Worm (Caenorhabditis elegans) whole organism, L2 larva: ENCODE results near the gene ZK617.26.

Experiments
- C34F6.9 ChIP-seq: fragments of 150-350 bp; optimal IDR thresholded peaks from 2 replicates; lab custom pipeline; 2014; ENCODE audit warnings: missing biosample characterization, missing genetic modification characterization
- F13H6.1 ChIP-seq: sonication (generic microtip); optimal IDR thresholded peaks from 2 replicates; lab custom pipeline; 2016; ENCODE audit warnings: missing genetic modification characterization, missing compliant biosample characterization
- R02D3.7 ChIP-seq: fragments of 150-350 bp; optimal IDR thresholded peaks from 2 replicates; lab custom pipeline; 2014; ENCODE audit warnings: missing biosample characterization, missing genetic modification characterization
- Y55F3AM.14 ChIP-seq: fragments of 200-800 bp; sonication (Bioruptor generic); optimal IDR thresholded peaks from 2 replicates; lab custom pipeline; 2018; ENCODE audit warnings: mild to moderate bottlenecking, missing genetic modification characterization, missing compliant biosample characterization
- ZK546.5 ChIP-seq: sonication (generic microtip); optimal IDR thresholded peaks from 2 replicates; lab custom pipeline; 2017; ENCODE audit warnings: missing biosample characterization, missing genetic modification characterization
- alr-1 ChIP-seq: fragments of 150-350 bp; optimal IDR thresholded peaks from 2 replicates; lab custom pipeline; 2014; ENCODE audit warnings: missing biosample characterization, missing genetic modification characterization
- aly-2 ChIP-seq: fragments of 150-350 bp; optimal IDR thresholded peaks from 2 replicates; lab custom pipeline; 2014; ENCODE audit warnings: missing biosample characterization, missing genetic modification characterization
- ama-1 ChIP-seq: fragments of 150-350 bp; optimal IDR thresholded peaks from 2 replicates; lab custom pipeline; 2018; ENCODE audit warnings: inconsistent platforms
- blmp-1 ChIP-seq: sonication (generic microtip); optimal IDR thresholded peaks from 2 replicates; lab custom pipeline; 2017; ENCODE audit warnings: missing genetic modification characterization, mild to moderate bottlenecking, missing compliant biosample characterization, antibody characterized with exemption, moderate library complexity; ENCODE audit not compliant: insufficient read depth
- ceh-16 ChIP-seq: fragments of 150-350 bp; optimal IDR thresholded peaks from 2 replicates; lab custom pipeline; 2014; ENCODE audit warnings: missing biosample characterization, missing genetic modification characterization
- dmd-4 ChIP-seq: sonication (generic microtip); optimal IDR thresholded peaks from 2 replicates; lab custom pipeline; 2017; ENCODE audit warnings: missing biosample characterization, missing genetic modification characterization
- fos-1 ChIP-seq: fragments of 150-350 bp; optimal IDR thresholded peaks from 2 replicates; lab custom pipeline; 2014; ENCODE audit warnings: missing biosample characterization, missing genetic modification characterization
- gmeb-1 ChIP-seq: fragments of 150-350 bp; optimal IDR thresholded peaks from 2 replicates; lab custom pipeline; 2014; ENCODE audit warnings: missing biosample characterization, missing genetic modification characterization
- lin-11 ChIP-seq: fragments of 150-350 bp; sonication (generic microtip); optimal IDR thresholded peaks from 2 replicates; lab custom pipeline; 2014; ENCODE audit warnings: missing biosample characterization, missing genetic modification characterization, inconsistent platforms, mixed read lengths
- lin-13 ChIP-seq: fragments of 150-350 bp; optimal IDR thresholded peaks from 2 replicates; lab custom pipeline; 2014; ENCODE audit warnings: missing biosample characterization, missing genetic modification reagents, missing genetic modification characterization
- lsy-2 ChIP-seq, 2 experiments: fragments of 150-350 bp in 1 of 2; sonication (generic microtip) in 1 of 2; optimal IDR thresholded peaks; 2 replicates each; lab custom pipeline; 2014 to 2017; ENCODE audit warnings: missing biosample characterization in 2 of 2, missing genetic modification characterization in 2 of 2
- mab-5 ChIP-seq: fragments of 150-350 bp; optimal IDR thresholded peaks from 2 replicates; lab custom pipeline; 2014; ENCODE audit warnings: missing biosample characterization, missing genetic modification characterization
- mbf-1 ChIP-seq: sonication (generic microtip); optimal IDR thresholded peaks from 2 replicates; lab custom pipeline; 2017; ENCODE audit warnings: missing biosample characterization, missing genetic modification characterization
- mdl-1 ChIP-seq, 2 experiments: fragments of 150-350 bp in 1 of 2; sonication (generic microtip) in 1 of 2; optimal IDR thresholded peaks; 2 replicates each; lab custom pipeline; 2017; ENCODE audit warnings: missing biosample characterization in 2 of 2, missing genetic modification characterization in 2 of 2
- nhr-10 ChIP-seq: sonication (generic microtip); optimal IDR thresholded peaks from 2 replicates; lab custom pipeline; 2017; ENCODE audit warnings: missing biosample characterization, missing genetic modification characterization
- nhr-129 ChIP-seq: fragments of 150-350 bp; optimal IDR thresholded peaks from 2 replicates; lab custom pipeline; 2014; ENCODE audit warnings: missing biosample characterization, missing genetic modification characterization
- nhr-23 ChIP-seq: fragments of 150-350 bp; optimal IDR thresholded peaks from 2 replicates; lab custom pipeline; 2014; ENCODE audit warnings: missing biosample characterization, missing genetic modification reagents, missing genetic modification characterization
- nhr-237 ChIP-seq: fragments of 150-350 bp; optimal IDR thresholded peaks from 2 replicates; lab custom pipeline; 2014; ENCODE audit warnings: missing biosample characterization, missing genetic modification characterization
- nhr-25 ChIP-seq: fragments of 150-350 bp; sonication (generic microtip); optimal IDR thresholded peaks from 3 replicates; lab custom pipeline; 2014; ENCODE audit warnings: missing biosample characterization, missing genetic modification characterization
- nhr-77 ChIP-seq: fragments of 150-350 bp; optimal IDR thresholded peaks from 2 replicates; lab custom pipeline; 2014; ENCODE audit warnings: missing biosample characterization, missing genetic modification characterization
- peb-1 ChIP-seq: fragments of 150-350 bp; optimal IDR thresholded peaks from 2 replicates; lab custom pipeline; 2014; ENCODE audit warnings: missing biosample characterization, missing genetic modification characterization
- sem-4 ChIP-seq: fragments of 150-350 bp; optimal IDR thresholded peaks from 2 replicates; lab custom pipeline; 2014; ENCODE audit warnings: missing biosample characterization, missing genetic modification reagents, missing genetic modification characterization
- skn-1 ChIP-seq: sonication (generic microtip); optimal IDR thresholded peaks from 2 replicates; lab custom pipeline; 2017; ENCODE audit warnings: missing biosample characterization, missing genetic modification characterization
- sma-9 ChIP-seq, 2 experiments: fragments of 150-350 bp in 1 of 2; sonication (generic microtip) in 1 of 2; optimal IDR thresholded peaks; 2 replicates each; lab custom pipeline; 2014 to 2016; ENCODE audit warnings: missing genetic modification characterization in 2 of 2, mild to moderate bottlenecking in 1 of 2, missing biosample characterization in 1 of 2, missing compliant biosample characterization in 1 of 2, missing genetic modification reagents in 1 of 2, moderate library complexity in 1 of 2
- unc-39 ChIP-seq: fragments of 150-350 bp; optimal IDR thresholded peaks from 2 replicates; lab custom pipeline; 2014; ENCODE audit warnings: missing biosample characterization, missing genetic modification characterization
- unc-55 ChIP-seq: fragments of 150-350 bp; sonication (generic microtip); optimal IDR thresholded peaks from 3 replicates; lab custom pipeline; 2014; ENCODE audit warnings: missing biosample characterization, missing genetic modification reagents, missing genetic modification characterization
- unc-62 ChIP-seq: fragments of 150-350 bp; optimal IDR thresholded peaks from 2 replicates; lab custom pipeline; 2014; ENCODE audit warnings: missing biosample characterization, missing genetic modification reagents, missing genetic modification characterization
- zag-1 ChIP-seq: fragments of 150-350 bp; optimal IDR thresholded peaks from 2 replicates; lab custom pipeline; 2014; ENCODE audit warnings: missing biosample characterization, missing genetic modification characterization

ZK617.26 gene

ce11 chrIV:12009046-12009674 lies 1.6 kb downstream of the ZK617.26 start:
- no peak for TF ChIP-seq lsy-2 (tag; optimal IDR thresholded peaks at IDR 0.05; lab: Kevin White, UChicago)
- TF ChIP-seq sma-9 (GFP tag; optimal IDR thresholded peaks at IDR 0.05; lab: Kevin White, UChicago) = peak; percentile 33
- no peak for TF ChIP-seq sma-9 (tag; optimal IDR thresholded peaks at IDR 0.05; lab: Kevin White, UChicago)
- TF ChIP-seq dmd-4 (tag; lab: Kevin White, UChicago) = no peak
- no peak for TF ChIP-seq nhr-237 (tag; lab: Kevin White, UChicago)
- TF ChIP-seq gmeb-1 = no peak
- no peak for TF ChIP-seq C34F6.9 (tag; lab: Kevin White, UChicago)
- TF ChIP-seq nhr-129 = peak; percentile 56
- TF ChIP-seq mab-5 (tag; lab: Kevin White, UChicago) = no peak
- no peak for TF ChIP-seq skn-1
- TF ChIP-seq F13H6.1 (tag; lab: Kevin White, UChicago) = peak; percentile 24
- TF ChIP-seq alr-1 (tag; lab: Kevin White, UChicago) = no peak
- TF ChIP-seq R02D3.7 (tag; lab: Kevin White, UChicago) = no peak
- no peak for TF ChIP-seq nhr-25
- TF ChIP-seq mbf-1 (tag; lab: Kevin White, UChicago) = no peak

ce11 chrIV:12005090-12005770 lies 5.5 kb downstream of the ZK617.26 start:
- TF ChIP-seq nhr-10 (no peak), fos-1 (peak; percentile 24)

ce11 chrIV:11986407-11986806 lies 24.4 kb downstream of the ZK617.26 start:
- no peak for TF ChIP-seq unc-39 (tag; lab: Kevin White, UChicago)
- TF ChIP-seq zag-1 = no peak
- no peak for TF ChIP-seq peb-1 (tag; lab: Kevin White, UChicago)
- TF ChIP-seq ZK546.5 (tag; lab: Kevin White, UChicago) = no peak
- no peak for TF ChIP-seq aly-2 (tag; lab: Kevin White, UChicago)

ce11 chrIV:11970171-11970570 lies 40.6 kb downstream of the ZK617.26 start, which contains the start of gene ZK829.9:
Gene ZK829.9, plus strand, starts transcription at chrIV:11970534.
- no peak for TF ChIP-seq fos-1
- TF ChIP-seq ZK546.5 (tag; lab: Kevin White, UChicago) = no peak
- no peak for TF ChIP-seq skn-1
- TF ChIP-seq nhr-77 (tag; lab: Kevin White, UChicago) = no peak
- no peak for TF ChIP-seq ceh-16
- TF ChIP-seq blmp-1 = no peak

ce11 chrIV:11965327-11965726 lies 45.4 kb downstream of the ZK617.26 start, which contains the start of gene srj-1:
Gene srj-1, minus strand, starts transcription at chrIV:11965427.
- TF ChIP-seq mbf-1 (tag; lab: Kevin White, UChicago) (no peak), Y55F3AM.14 (GFP tag; lab: Kevin White, UChicago) (no peak), nhr-10 (no peak), lin-11 (tag; lab: Kevin White, UChicago) (no peak), unc-62 (GFP tag; lab: Kevin White, UChicago) (no peak), lin-13 (GFP tag; lab: Kevin White, UChicago) (no peak), ceh-16 (no peak), sem-4 (tag; lab: Kevin White, UChicago) (no peak), nhr-25 (no peak), nhr-129 (no peak), gmeb-1 (no peak), peb-1 (tag; lab: Kevin White, UChicago) (no peak), unc-55 (GFP tag; lab: Kevin White, UChicago) (no peak), mdl-1 (tag; optimal IDR thresholded peaks at IDR 0.05; lab: Kevin White, UChicago) (no peak), lsy-2 (tag; optimal IDR thresholded peaks at IDR 0.05; lab: Kevin White, UChicago) (no peak), nhr-23 (tag; lab: Kevin White, UChicago) (no peak), aly-2 (tag; lab: Kevin White, UChicago) (no peak), ama-1 (lab: Kevin White, UChicago) (no peak)
- TF ChIP-seq, all 48 proteins: peak for 0
